Fruit fly (Drosophila melanogaster) whole organism, prepupa: Measurements from ENCODE around the gene CG7168.
A peak's percentile ranks its signal among the peaks of the same experiment; 100 is the strongest.

Experiments
- Blimp-1 ChIP-seq: fragments of 200-800 bp; sonication (Bioruptor generic); optimal IDR thresholded peaks from 3 replicates; lab custom pipeline; 2017; ENCODE audit warnings: missing biosample characterization, missing genetic modification characterization, mild to moderate bottlenecking, moderate library complexity, missing genetic modification reagents
- CG10631 ChIP-seq: fragments of 200-800 bp; sonication (Bioruptor generic); optimal IDR thresholded peaks from 2 replicates; lab custom pipeline; 2016; ENCODE audit warnings: missing biosample characterization, missing genetic modification characterization
- CG10669 ChIP-seq: fragments of 200-800 bp; sonication (Bioruptor generic); optimal IDR thresholded peaks from 3 replicates; lab custom pipeline; 2018; ENCODE audit warnings: missing biosample characterization, mild to moderate bottlenecking, missing genetic modification characterization, moderate library complexity
- CG11294 ChIP-seq: fragments of 200-800 bp; sonication (Bioruptor generic); IDR thresholded peaks from 2 replicates; pipeline ENCODE4 v1.3.6; 2022; ENCODE audit warnings: missing biosample characterization, missing genetic modification characterization
- CG11762 ChIP-seq: fragments of 200-800 bp; sonication (Bioruptor generic); optimal IDR thresholded peaks from 3 replicates; lab custom pipeline; 2016; ENCODE audit warnings: missing biosample characterization, missing genetic modification characterization; ENCODE audit not compliant: insufficient read depth
- CG15336 ChIP-seq: fragments of 200-800 bp; sonication (Bioruptor generic); IDR thresholded peaks from 2 replicates; pipeline ENCODE4 v1.3.6; 2022; ENCODE audit warnings: missing biosample characterization, missing genetic modification characterization
- CG1621 ChIP-seq: fragments of 200-800 bp; sonication (Bioruptor generic); optimal IDR thresholded peaks from 3 replicates; lab custom pipeline; 2018; ENCODE audit warnings: missing biosample characterization, mild to moderate bottlenecking, missing genetic modification characterization
- CG16779 ChIP-seq: fragments of 200-800 bp; sonication (Bioruptor generic); optimal IDR thresholded peaks from 3 replicates; lab custom pipeline; 2017; ENCODE audit warnings: missing biosample characterization, mild to moderate bottlenecking, missing genetic modification characterization
- CG3032 ChIP-seq: fragments of 200-800 bp; optimal IDR thresholded peaks from 2 replicates; lab custom pipeline; 2019; ENCODE audit warnings: missing biosample characterization, mild to moderate bottlenecking, missing genetic modification characterization, moderate library complexity
- CG31627 ChIP-seq: fragments of 200-800 bp; sonication (Bioruptor generic); optimal IDR thresholded peaks from 3 replicates; lab custom pipeline; 2016; ENCODE audit warnings: missing biosample characterization, missing genetic modification characterization
- CG32006 ChIP-seq: fragments of 200-800 bp; sonication (Bioruptor generic); optimal IDR thresholded peaks from 3 replicates; lab custom pipeline; 2017; ENCODE audit warnings: missing biosample characterization, mild to moderate bottlenecking, missing genetic modification characterization
- CG4318 ChIP-seq: fragments of 200-800 bp; sonication (Bioruptor generic); optimal IDR thresholded peaks from 3 replicates; lab custom pipeline; 2017; ENCODE audit warnings: missing biosample characterization, mild to moderate bottlenecking, missing genetic modification characterization
- CG6163 ChIP-seq: fragments of 200-800 bp; sonication (Bioruptor generic); IDR thresholded peaks from 3 replicates; pipeline ENCODE4 v1.3.6; 2022; ENCODE audit warnings: missing biosample characterization, missing genetic modification characterization
- CG6276 ChIP-seq: fragments of 200-800 bp; sonication (Bioruptor generic); optimal IDR thresholded peaks from 2 replicates; lab custom pipeline; 2017; ENCODE audit warnings: missing biosample characterization, mild to moderate bottlenecking, missing genetic modification characterization
- CG6808 ChIP-seq: fragments of 200-800 bp; sonication (Bioruptor generic); optimal IDR thresholded peaks from 3 replicates; lab custom pipeline; 2017; ENCODE audit warnings: missing biosample characterization, missing genetic modification characterization, mild to moderate bottlenecking, moderate library complexity, missing genetic modification reagents
- CG7368 ChIP-seq: fragments of 200-800 bp; sonication (Bioruptor generic); optimal IDR thresholded peaks from 3 replicates; lab custom pipeline; 2016; ENCODE audit warnings: missing biosample characterization, missing genetic modification characterization
- CG8632 ChIP-seq: fragments of 200-800 bp; sonication (Bioruptor generic); optimal IDR thresholded peaks from 3 replicates; lab custom pipeline; 2016; ENCODE audit warnings: missing biosample characterization, missing genetic modification characterization
- CG9139 ChIP-seq: fragments of 200-800 bp; sonication (Bioruptor generic); optimal IDR thresholded peaks from 3 replicates; lab custom pipeline; 2017; ENCODE audit warnings: missing biosample characterization, mild to moderate bottlenecking, missing genetic modification characterization
- Eip78C ChIP-seq: fragments of 200-800 bp; sonication (Bioruptor generic); peaks from one replicate; lab custom pipeline; 2016; ENCODE audit warnings: missing biosample characterization, missing genetic modification characterization
- Eip93F ChIP-seq: fragments of 200-800 bp; sonication (Bioruptor generic); optimal IDR thresholded peaks from 2 replicates; lab custom pipeline; 2016; ENCODE audit warnings: missing biosample characterization, mild to moderate bottlenecking, missing genetic modification characterization
- Ets21C ChIP-seq: fragments of 200-800 bp; sonication (Bioruptor generic); optimal IDR thresholded peaks from 3 replicates; lab custom pipeline; 2016; ENCODE audit warnings: missing biosample characterization, missing genetic modification characterization
- Hr38 ChIP-seq: sonication (Bioruptor generic); optimal IDR thresholded peaks from 2 replicates; lab custom pipeline; 2016; ENCODE audit warnings: missing biosample characterization, missing genetic modification characterization
- Hr39 ChIP-seq: fragments of 200-800 bp; sonication (Bioruptor generic); optimal IDR thresholded peaks from 2 replicates; lab custom pipeline; 2016; ENCODE audit warnings: missing biosample characterization, missing genetic modification characterization
- Hr4 ChIP-seq: fragments of 200-800 bp; sonication (Bioruptor generic); optimal IDR thresholded peaks from 3 replicates; lab custom pipeline; 2016; ENCODE audit warnings: missing biosample characterization, missing genetic modification characterization
- Lpt ChIP-seq: fragments of 200-800 bp; sonication (Bioruptor generic); optimal IDR thresholded peaks from 3 replicates; lab custom pipeline; 2016; ENCODE audit warnings: missing biosample characterization, missing genetic modification characterization
- OdsH ChIP-seq: fragments of 200-800 bp; sonication (Bioruptor generic); optimal IDR thresholded peaks from 3 replicates; lab custom pipeline; 2016; ENCODE audit warnings: missing biosample characterization, missing genetic modification characterization
- Sox102F ChIP-seq: fragments of 200-800 bp; sonication (Bioruptor generic); optimal IDR thresholded peaks from 2 replicates; lab custom pipeline; 2016; ENCODE audit warnings: missing biosample characterization, mild to moderate bottlenecking, missing genetic modification characterization
- Sox14 ChIP-seq: fragments of 200-800 bp; sonication (Bioruptor generic); optimal IDR thresholded peaks from 3 replicates; lab custom pipeline; 2016; ENCODE audit warnings: missing biosample characterization, missing genetic modification characterization
- Sox15 ChIP-seq: fragments of 200-800 bp; sonication (Bioruptor generic); optimal IDR thresholded peaks from 3 replicates; lab custom pipeline; 2016; ENCODE audit warnings: missing biosample characterization, missing genetic modification characterization
- achi ChIP-seq: fragments of 200-800 bp; sonication (Bioruptor generic); optimal IDR thresholded peaks from 3 replicates; lab custom pipeline; 2016; ENCODE audit warnings: missing biosample characterization, missing genetic modification characterization
- acj6 ChIP-seq: fragments of 200-800 bp; sonication (Bioruptor generic); optimal IDR thresholded peaks from 3 replicates; lab custom pipeline; 2016; ENCODE audit warnings: missing biosample characterization, missing genetic modification characterization
- cyc ChIP-seq: fragments of 200-800 bp; sonication (Bioruptor generic); optimal IDR thresholded peaks from 3 replicates; lab custom pipeline; 2016; ENCODE audit warnings: missing biosample characterization, missing genetic modification characterization
- dsx ChIP-seq: fragments of 200-800 bp; optimal IDR thresholded peaks from 3 replicates; lab custom pipeline; 2019; ENCODE audit warnings: missing biosample characterization, mild to moderate bottlenecking, missing genetic modification characterization, moderate library complexity; ENCODE audit not compliant: poor library complexity, severe bottlenecking
- eg ChIP-seq: fragments of 200-800 bp; sonication (Bioruptor generic); IDR thresholded peaks from 3 replicates; pipeline ENCODE4 v1.3.6; 2022; ENCODE audit warnings: missing biosample characterization, missing genetic modification characterization
- esn ChIP-seq: fragments of 200-800 bp; sonication (Bioruptor generic); optimal IDR thresholded peaks from 2 replicates; lab custom pipeline; 2016; ENCODE audit warnings: missing biosample characterization, mild to moderate bottlenecking, missing genetic modification characterization, moderate library complexity
- fd59A ChIP-seq: fragments of 200-800 bp; sonication (Bioruptor generic); optimal IDR thresholded peaks from 2 replicates; lab custom pipeline; 2017; ENCODE audit warnings: missing biosample characterization, mild to moderate bottlenecking, missing genetic modification characterization, missing genetic modification reagents
- fd85E ChIP-seq: fragments of 200-800 bp; sonication (Bioruptor generic); optimal IDR thresholded peaks from 3 replicates; lab custom pipeline; 2016; ENCODE audit warnings: missing biosample characterization, missing genetic modification characterization
- fkh ChIP-seq: fragments of 200-800 bp; sonication (Bioruptor generic); optimal IDR thresholded peaks from 3 replicates; lab custom pipeline; 2017; ENCODE audit warnings: missing biosample characterization, mild to moderate bottlenecking, missing genetic modification characterization, moderate library complexity
- lz ChIP-seq: fragments of 200-800 bp; sonication (Bioruptor generic); optimal IDR thresholded peaks from 3 replicates; lab custom pipeline; 2016; ENCODE audit warnings: missing biosample characterization, missing genetic modification characterization
- net ChIP-seq: fragments of 200-800 bp; sonication (Bioruptor generic); optimal IDR thresholded peaks from 3 replicates; lab custom pipeline; 2016; ENCODE audit warnings: missing biosample characterization, missing genetic modification characterization
- spab ChIP-seq: fragments of 200-800 bp; sonication (Bioruptor generic); optimal IDR thresholded peaks from 2 replicates; lab custom pipeline; 2017; ENCODE audit warnings: missing biosample characterization, mild to moderate bottlenecking, missing genetic modification characterization, missing genetic modification reagents
- ss ChIP-seq, 2 experiments: fragments of 200-800 bp; sonication (Bioruptor generic); optimal IDR thresholded peaks; 2 replicates in 1 of 2; 3 replicates in 1 of 2; lab custom pipeline; 2017 to 2018; ENCODE audit warnings: mild to moderate bottlenecking in 2 of 2, missing biosample characterization in 2 of 2, missing genetic modification characterization in 2 of 2, moderate library complexity in 1 of 2
- svp ChIP-seq: fragments of 200-800 bp; sonication (Bioruptor generic); peaks from one replicate; lab custom pipeline; 2016; ENCODE audit warnings: missing biosample characterization, missing genetic modification characterization
- vri ChIP-seq: fragments of 200-800 bp; sonication (Bioruptor generic); optimal IDR thresholded peaks from 3 replicates; lab custom pipeline; 2016; ENCODE audit warnings: missing biosample characterization, mild to moderate bottlenecking, missing genetic modification characterization

The CG7168 gene

dm6 chr3R:18188702-18189125 is 37.2 kb downstream of the CG7168 start, which contains the start of the genes CG12321 and MED17 (continued):
- TF ChIP-seq CG32006, result peak; percentile 92
- no peak for TF ChIP-seq Eip93F
- peak; percentile 88 for TF ChIP-seq CG4318 (GFP tag; lab: Kevin White, UChicago)
- TF ChIP-seq lz, result peak; percentile 72
- TF ChIP-seq CG8632 (GFP tag; lab: Kevin White, UChicago), result peak; percentile 82
- TF ChIP-seq CG7368 (GFP tag; lab: Kevin White, UChicago), result peak; percentile 80
- peak; percentile 84 for TF ChIP-seq CG3032
- TF ChIP-seq svp (GFP tag; lab: Kevin White, UChicago), result no peak
- peak; percentile 75 for TF ChIP-seq CG11762
- peak; percentile 54 for TF ChIP-seq fd85E
- TF ChIP-seq ss (GFP tag; optimal IDR thresholded peaks at IDR 0.05; lab: Kevin White, UChicago), result no peak
- no peak for TF ChIP-seq CG16779 (tag; lab: Kevin White, UChicago)
- peak; percentile 80 for TF ChIP-seq esn (GFP tag; lab: Kevin White, UChicago)
- no peak for TF ChIP-seq Sox102F (GFP tag; lab: Kevin White, UChicago)
- TF ChIP-seq CG15336 (GFP tag; lab: Robert Waterston, UW), result peak; percentile 82
- peak; percentile 90 for TF ChIP-seq CG10631 (GFP tag; lab: Kevin White, UChicago)
- TF ChIP-seq CG1621, result peak; percentile 54
- peak; percentile 86 for TF ChIP-seq Sox15 (GFP tag; lab: Kevin White, UChicago)
- peak; percentile 79 for TF ChIP-seq Lpt (GFP tag; lab: Kevin White, UChicago)
- no peak for TF ChIP-seq spab
- TF ChIP-seq Hr38 (GFP tag; lab: Kevin White, UChicago), result no peak
- peak; percentile 59 for TF ChIP-seq dsx
- TF ChIP-seq net, result peak; percentile 76
- TF ChIP-seq CG9139 (GFP tag; lab: Kevin White, UChicago), result peak; percentile 6
- peak; percentile 77 for TF ChIP-seq Blimp-1 (GFP tag; lab: Kevin White, UChicago)
- no peak for TF ChIP-seq CG6276
- peak; percentile 85 for TF ChIP-seq eg
- peak; percentile 81 for TF ChIP-seq Sox14 (GFP tag; lab: Kevin White, UChicago)
- peak; percentile 91 for TF ChIP-seq Eip78C (GFP tag; lab: Kevin White, UChicago)
- TF ChIP-seq OdsH (GFP tag; lab: Kevin White, UChicago), result peak; percentile 92
- TF ChIP-seq Hr4, result peak; percentile 79
- TF ChIP-seq CG10669 (GFP tag; lab: Kevin White, UChicago), result peak; percentile 78
- TF ChIP-seq CG31627 (GFP tag; lab: Kevin White, UChicago), result peak; percentile 83
- TF ChIP-seq Hr39 (GFP tag; lab: Kevin White, UChicago), result peak; percentile 78
- TF ChIP-seq CG11294 (GFP tag; lab: Robert Waterston, UW), result peak; percentile 72; the same call in 1 of the 2 replicates
- TF ChIP-seq fkh (GFP tag; lab: Kevin White, UChicago), result no peak
- TF ChIP-seq Ets21C (GFP tag; lab: Kevin White, UChicago), result peak; percentile 65
- TF ChIP-seq achi, result peak; percentile 88
- peak; percentile 80 for TF ChIP-seq cyc (GFP tag; lab: Kevin White, UChicago)
- peak; percentile 77 for TF ChIP-seq CG6163 (GFP tag; lab: Robert Waterston, UW)
- TF ChIP-seq CG6808, result no peak
- peak; percentile 72 for TF ChIP-seq fd59A (GFP tag; lab: Kevin White, UChicago)
- peak; percentile 93 for TF ChIP-seq acj6 (GFP tag; lab: Kevin White, UChicago)
- no peak for TF ChIP-seq vri (GFP tag; lab: Kevin White, UChicago)
